Worm (Caenorhabditis elegans) whole organism, L2 larva: Measurements from ENCODE around the gene C35D10.17.
A peak's percentile ranks its signal among the peaks of the same experiment; 100 is the strongest.

Experiments used
- C34F6.9 ChIP-seq: fragments of 150-350 bp; optimal IDR thresholded peaks from 2 replicates; lab custom pipeline; 2014; ENCODE audit warnings: missing biosample characterization, missing genetic modification characterization
- F13H6.1 ChIP-seq: sonication (generic microtip); optimal IDR thresholded peaks from 2 replicates; lab custom pipeline; 2016; ENCODE audit warnings: missing genetic modification characterization, missing compliant biosample characterization
- R02D3.7 ChIP-seq: fragments of 150-350 bp; optimal IDR thresholded peaks from 2 replicates; lab custom pipeline; 2014; ENCODE audit warnings: missing biosample characterization, missing genetic modification characterization
- Y55F3AM.14 ChIP-seq: fragments of 200-800 bp; sonication (Bioruptor generic); optimal IDR thresholded peaks from 2 replicates; lab custom pipeline; 2018; ENCODE audit warnings: mild to moderate bottlenecking, missing genetic modification characterization, missing compliant biosample characterization
- ZK546.5 ChIP-seq: sonication (generic microtip); optimal IDR thresholded peaks from 2 replicates; lab custom pipeline; 2017; ENCODE audit warnings: missing biosample characterization, missing genetic modification characterization
- alr-1 ChIP-seq: fragments of 150-350 bp; optimal IDR thresholded peaks from 2 replicates; lab custom pipeline; 2014; ENCODE audit warnings: missing biosample characterization, missing genetic modification characterization
- ama-1 ChIP-seq: fragments of 150-350 bp; optimal IDR thresholded peaks from 2 replicates; lab custom pipeline; 2018; ENCODE audit warnings: inconsistent platforms
- blmp-1 ChIP-seq: sonication (generic microtip); optimal IDR thresholded peaks from 2 replicates; lab custom pipeline; 2017; ENCODE audit warnings: missing genetic modification characterization, mild to moderate bottlenecking, missing compliant biosample characterization, antibody characterized with exemption, moderate library complexity; ENCODE audit not compliant: insufficient read depth
- ceh-82 ChIP-seq: fragments of 150-350 bp; optimal IDR thresholded peaks from 2 replicates; lab custom pipeline; 2014; ENCODE audit warnings: missing biosample characterization, missing genetic modification characterization
- crh-2 ChIP-seq: sonication (generic microtip); optimal IDR thresholded peaks from 2 replicates; lab custom pipeline; 2017; ENCODE audit warnings: missing biosample characterization, missing genetic modification characterization
- dmd-4 ChIP-seq: sonication (generic microtip); optimal IDR thresholded peaks from 2 replicates; lab custom pipeline; 2017; ENCODE audit warnings: missing biosample characterization, missing genetic modification characterization
- egl-27 ChIP-seq: sonication (generic microtip); optimal IDR thresholded peaks from 3 replicates; lab custom pipeline; 2017; ENCODE audit warnings: missing biosample characterization, missing genetic modification reagents, missing genetic modification characterization
- elt-1 ChIP-seq: fragments of 150-350 bp; optimal IDR thresholded peaks from 2 replicates; lab custom pipeline; 2014; ENCODE audit warnings: missing biosample characterization, missing genetic modification characterization
- fos-1 ChIP-seq: fragments of 150-350 bp; optimal IDR thresholded peaks from 2 replicates; lab custom pipeline; 2014; ENCODE audit warnings: missing biosample characterization, missing genetic modification characterization
- gmeb-1 ChIP-seq: fragments of 150-350 bp; optimal IDR thresholded peaks from 2 replicates; lab custom pipeline; 2014; ENCODE audit warnings: missing biosample characterization, missing genetic modification characterization
- lin-11 ChIP-seq: fragments of 150-350 bp; sonication (generic microtip); optimal IDR thresholded peaks from 2 replicates; lab custom pipeline; 2014; ENCODE audit warnings: missing biosample characterization, missing genetic modification characterization, inconsistent platforms, mixed read lengths
- lin-39 ChIP-seq: fragments of 150-350 bp; optimal IDR thresholded peaks from 2 replicates; lab custom pipeline; 2014; ENCODE audit warnings: missing biosample characterization, missing genetic modification reagents, missing genetic modification characterization
- lsy-2 ChIP-seq, 2 experiments: fragments of 150-350 bp in 1 of 2; sonication (generic microtip) in 1 of 2; optimal IDR thresholded peaks; 2 replicates each; lab custom pipeline; 2014 to 2017; ENCODE audit warnings: missing biosample characterization in 2 of 2, missing genetic modification characterization in 2 of 2
- mab-5 ChIP-seq: fragments of 150-350 bp; optimal IDR thresholded peaks from 2 replicates; lab custom pipeline; 2014; ENCODE audit warnings: missing biosample characterization, missing genetic modification characterization
- mbf-1 ChIP-seq: sonication (generic microtip); optimal IDR thresholded peaks from 2 replicates; lab custom pipeline; 2017; ENCODE audit warnings: missing biosample characterization, missing genetic modification characterization
- mdl-1 ChIP-seq, 2 experiments: fragments of 150-350 bp in 1 of 2; sonication (generic microtip) in 1 of 2; optimal IDR thresholded peaks; 2 replicates each; lab custom pipeline; 2017; ENCODE audit warnings: missing biosample characterization in 2 of 2, missing genetic modification characterization in 2 of 2
- nhr-10 ChIP-seq: sonication (generic microtip); optimal IDR thresholded peaks from 2 replicates; lab custom pipeline; 2017; ENCODE audit warnings: missing biosample characterization, missing genetic modification characterization
- nhr-11 ChIP-seq: fragments of 150-350 bp; optimal IDR thresholded peaks from 2 replicates; lab custom pipeline; 2014; ENCODE audit warnings: missing biosample characterization, missing genetic modification characterization
- nhr-12 ChIP-seq: fragments of 150-350 bp; optimal IDR thresholded peaks from 2 replicates; lab custom pipeline; 2014; ENCODE audit warnings: missing biosample characterization, missing genetic modification characterization
- nhr-129 ChIP-seq: fragments of 150-350 bp; optimal IDR thresholded peaks from 2 replicates; lab custom pipeline; 2014; ENCODE audit warnings: missing biosample characterization, missing genetic modification characterization
- nhr-21 ChIP-seq: fragments of 150-350 bp; optimal IDR thresholded peaks from 2 replicates; lab custom pipeline; 2014; ENCODE audit warnings: missing biosample characterization, missing genetic modification characterization
- nhr-23 ChIP-seq: fragments of 150-350 bp; optimal IDR thresholded peaks from 2 replicates; lab custom pipeline; 2014; ENCODE audit warnings: missing biosample characterization, missing genetic modification reagents, missing genetic modification characterization
- nhr-25 ChIP-seq: fragments of 150-350 bp; sonication (generic microtip); optimal IDR thresholded peaks from 3 replicates; lab custom pipeline; 2014; ENCODE audit warnings: missing biosample characterization, missing genetic modification characterization
- nhr-77 ChIP-seq: fragments of 150-350 bp; optimal IDR thresholded peaks from 2 replicates; lab custom pipeline; 2014; ENCODE audit warnings: missing biosample characterization, missing genetic modification characterization
- peb-1 ChIP-seq: fragments of 150-350 bp; optimal IDR thresholded peaks from 2 replicates; lab custom pipeline; 2014; ENCODE audit warnings: missing biosample characterization, missing genetic modification characterization
- skn-1 ChIP-seq: sonication (generic microtip); optimal IDR thresholded peaks from 2 replicates; lab custom pipeline; 2017; ENCODE audit warnings: missing biosample characterization, missing genetic modification characterization
- sma-3 ChIP-seq: sonication (generic microtip); optimal IDR thresholded peaks from 2 replicates; lab custom pipeline; 2016; ENCODE audit warnings: missing genetic modification reagents, missing genetic modification characterization, missing compliant biosample characterization
- snpc-4 ChIP-seq: fragments of 150-350 bp; optimal IDR thresholded peaks from 2 replicates; lab custom pipeline; 2014; ENCODE audit warnings: missing biosample characterization, missing genetic modification characterization
- unc-39 ChIP-seq: fragments of 150-350 bp; optimal IDR thresholded peaks from 2 replicates; lab custom pipeline; 2014; ENCODE audit warnings: missing biosample characterization, missing genetic modification characterization
- unc-55 ChIP-seq: fragments of 150-350 bp; sonication (generic microtip); optimal IDR thresholded peaks from 3 replicates; lab custom pipeline; 2014; ENCODE audit warnings: missing biosample characterization, missing genetic modification reagents, missing genetic modification characterization
- unc-62 ChIP-seq: fragments of 150-350 bp; optimal IDR thresholded peaks from 2 replicates; lab custom pipeline; 2014; ENCODE audit warnings: missing biosample characterization, missing genetic modification reagents, missing genetic modification characterization
- ztf-1 ChIP-seq: fragments of 200-800 bp; sonication (Bioruptor generic); conservative IDR thresholded peaks from 2 replicates; pipeline ENCODE4 v1.3.6; 2022; ENCODE audit warnings: missing genetic modification characterization, missing compliant biosample characterization
- ztf-11 ChIP-seq: sonication (generic microtip); optimal IDR thresholded peaks from 2 replicates; lab custom pipeline; 2017; ENCODE audit warnings: missing biosample characterization, missing genetic modification characterization

Gene C35D10.17

ce11 chrIII:4899728-4900127 is 32.9 kb downstream of the C35D10.17 start (continued):
- peak; percentile 67 for TF ChIP-seq alr-1 (tag; lab: Kevin White, UChicago)
- TF ChIP-seq mdl-1 (tag; optimal IDR thresholded peaks at IDR 0.05; lab: Kevin White, UChicago): peak; percentile 94 to 99
- TF ChIP-seq nhr-12 (tag; lab: Kevin White, UChicago): peak; percentile 65
- TF ChIP-seq ceh-82 (tag; lab: Kevin White, UChicago): peak; percentile 92
- TF ChIP-seq elt-1 (tag; lab: Kevin White, UChicago): peak; percentile 19
- TF ChIP-seq nhr-21 (tag; lab: Kevin White, UChicago): peak; percentile 99
- TF ChIP-seq mbf-1: no peak
- peak; percentile 99 for TF ChIP-seq unc-55 (GFP tag; lab: Kevin White, UChicago)
- TF ChIP-seq C34F6.9: peak; percentile 99
- TF ChIP-seq dmd-4 (tag; lab: Kevin White, UChicago): peak; percentile 68
- peak; percentile 95 for TF ChIP-seq unc-62
- peak; percentile 86 for TF ChIP-seq nhr-10 (tag; lab: Kevin White, UChicago)
- TF ChIP-seq blmp-1: peak; percentile 99
- TF ChIP-seq lin-39: peak; percentile 77

ce11 chrIII:4900260-4900659 is 33.4 kb downstream of the C35D10.17 start, which contains the start of gene tag-340:
Gene tag-340, plus strand, starts transcription at chrIII:4900508.
- TF ChIP-seq mbf-1 (no peak), nhr-21 (tag; lab: Kevin White, UChicago) (no peak), fos-1 (tag; lab: Kevin White, UChicago) (peak; percentile 28)
- TF ChIP-seq, all 48 proteins: peak for 1

DNA sequence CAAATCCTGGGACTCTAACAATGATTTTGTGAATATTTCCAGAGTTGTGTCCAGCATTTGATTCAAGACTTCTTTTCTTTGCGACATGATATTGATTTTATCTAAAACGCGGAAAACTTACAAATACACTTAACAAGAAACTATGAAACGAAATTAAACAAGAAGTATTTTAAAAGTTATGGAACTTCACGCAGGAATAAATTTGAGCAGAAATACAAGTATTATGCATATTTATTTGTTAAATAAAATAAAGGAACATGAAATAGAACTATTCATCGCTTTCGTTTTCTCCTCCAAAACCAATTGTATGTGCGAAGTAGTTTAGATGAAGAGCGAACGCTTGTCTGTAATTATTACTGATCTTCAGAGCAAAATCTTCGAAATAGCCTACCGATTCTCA is 36.9 kb downstream of the C35D10.17 start, which contains the start of gene kbp-2:
Gene kbp-2 (minus strand): TSS at position 101 of the 400 bp plus-strand sequence.
- TF ChIP-seq ama-1 (lab: Kevin White, UChicago): no peak
- TF ChIP-seq fos-1 (tag; lab: Kevin White, UChicago): no peak
- no peak for TF ChIP-seq mab-5 (tag; lab: Kevin White, UChicago)
- no peak for TF ChIP-seq unc-62
- TF ChIP-seq gmeb-1 (tag; lab: Kevin White, UChicago): no peak
- TF ChIP-seq unc-39 (tag; lab: Kevin White, UChicago): no peak
- no peak for TF ChIP-seq F13H6.1 (tag; lab: Kevin White, UChicago)
- TF ChIP-seq nhr-21 (tag; lab: Kevin White, UChicago): no peak
- no peak for TF ChIP-seq alr-1 (tag; lab: Kevin White, UChicago)
- TF ChIP-seq ztf-11: no peak
- TF ChIP-seq C34F6.9: no peak
- TF ChIP-seq nhr-11 (tag; lab: Kevin White, UChicago): no peak
- TF ChIP-seq nhr-25 (tag; lab: Kevin White, UChicago): no peak
- no peak for TF ChIP-seq blmp-1
- no peak for TF ChIP-seq skn-1 (tag; lab: Kevin White, UChicago)
- no peak for TF ChIP-seq R02D3.7 (tag; lab: Kevin White, UChicago)
- TF ChIP-seq, all 48 proteins: peak for 0

ce11 chrIII:4905405-4905804 is 38.5 kb downstream of the C35D10.17 start, which contains the start of gene F26F4.8:
Gene F26F4.8, minus strand, starts transcription at chrIII:4905473.
- TF ChIP-seq C34F6.9 (peak; percentile 55), lsy-2 (tag; optimal IDR thresholded peaks at IDR 0.05; lab: Kevin White, UChicago) (peak in 1 of 2 experiments; percentile 41), Y55F3AM.14 (GFP tag; lab: Kevin White, UChicago) (no peak), gmeb-1 (tag; lab: Kevin White, UChicago) (peak; percentile 17), unc-55 (GFP tag; lab: Kevin White, UChicago) (peak; percentile 21), fos-1 (tag; lab: Kevin White, UChicago) (peak; percentile 36), peb-1 (tag; lab: Kevin White, UChicago) (no peak), F13H6.1 (tag; lab: Kevin White, UChicago) (peak; percentile 28), lin-39 (no peak), lin-11 (tag; lab: Kevin White, UChicago) (no peak), nhr-129 (tag; lab: Kevin White, UChicago) (peak; percentile 16)

DNA sequence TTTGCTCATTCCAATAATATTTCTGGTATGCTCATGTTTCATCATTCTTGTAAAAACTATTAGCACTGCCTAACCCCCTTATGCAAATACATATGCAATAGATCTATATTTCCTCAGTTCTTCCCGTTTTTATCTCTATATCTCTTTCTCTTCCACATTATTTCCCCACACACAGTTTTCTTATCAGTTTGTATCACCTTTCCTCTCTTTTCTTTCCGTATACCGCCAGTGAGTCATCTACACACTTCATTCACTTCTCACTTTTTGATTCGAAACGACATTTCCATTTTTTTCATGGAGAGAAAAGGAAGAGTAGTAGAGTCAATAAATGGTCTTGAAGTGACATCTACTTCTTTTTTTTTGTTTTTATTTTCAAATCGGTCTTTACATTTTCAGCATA is 39.5 kb downstream of the C35D10.17 start:
- TF ChIP-seq gmeb-1 (tag; lab: Kevin White, UChicago) (peak; percentile 20), fos-1 (tag; lab: Kevin White, UChicago) (peak; percentile 99), nhr-12 (tag; lab: Kevin White, UChicago) (no peak)

ce11 chrIII:4906896-4907295 is 40.0 kb downstream of the C35D10.17 start, which contains the start of gene rom-1:
Gene rom-1, plus strand, starts transcription at chrIII:4907196.
- no peak for TF ChIP-seq ceh-82 (tag; lab: Kevin White, UChicago)
- TF ChIP-seq lsy-2 (tag; optimal IDR thresholded peaks at IDR 0.05; lab: Kevin White, UChicago): no peak
- TF ChIP-seq mdl-1 (tag; optimal IDR thresholded peaks at IDR 0.05; lab: Kevin White, UChicago): no peak
- TF ChIP-seq snpc-4 (tag; lab: Kevin White, UChicago): no peak
- TF ChIP-seq ama-1 (lab: Kevin White, UChicago): no peak
- no peak for TF ChIP-seq mab-5 (tag; lab: Kevin White, UChicago)
- no peak for TF ChIP-seq sma-3 (GFP tag; lab: Kevin White, UChicago)
- no peak for TF ChIP-seq lin-39
- TF ChIP-seq dmd-4 (tag; lab: Kevin White, UChicago): no peak
- no peak for TF ChIP-seq ZK546.5 (tag; lab: Kevin White, UChicago)
- no peak for TF ChIP-seq blmp-1
- no peak for TF ChIP-seq ztf-11
- TF ChIP-seq ztf-1 (GFP tag; lab: Robert Waterston, UW): no peak
- no peak for TF ChIP-seq crh-2
- no peak for TF ChIP-seq elt-1 (tag; lab: Kevin White, UChicago)
- TF ChIP-seq egl-27 (tag; lab: Kevin White, UChicago): no peak
- TF ChIP-seq nhr-77 (tag; lab: Kevin White, UChicago): no peak
- TF ChIP-seq mbf-1: no peak
- TF ChIP-seq nhr-23 (tag; lab: Kevin White, UChicago): no peak
